Fruit fly (Drosophila melanogaster): ENCODE data around the gene Polr1E.

Gene Polr1E

DNA sequence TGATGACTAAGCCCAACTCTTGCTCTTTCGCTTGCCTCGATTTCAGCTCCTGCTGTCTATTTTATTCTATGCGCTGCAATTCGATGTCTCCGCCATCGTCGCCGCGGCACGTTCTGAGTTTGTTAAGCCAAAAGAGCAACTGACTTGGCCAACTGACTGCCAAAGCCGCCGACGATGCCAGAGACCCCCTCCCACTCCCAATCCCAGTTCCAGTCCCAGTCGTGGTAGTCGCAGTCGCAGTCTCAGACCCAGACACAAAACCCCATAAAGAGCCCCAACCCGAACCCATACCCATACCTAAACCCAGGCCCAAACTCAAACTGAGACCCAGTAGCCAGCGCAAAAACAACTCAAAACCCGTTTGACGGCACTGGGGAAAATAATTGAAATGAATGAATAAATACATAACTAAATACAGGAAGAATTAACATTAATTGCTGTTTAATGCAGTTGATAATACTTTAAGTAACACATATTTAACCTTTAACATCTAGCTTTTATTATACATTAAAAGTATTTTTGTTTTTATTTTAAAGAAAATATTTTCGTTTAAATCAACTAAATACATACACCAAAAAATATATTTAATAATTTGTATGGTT, 9.3 kb upstream of the Polr1E start (continued):
- TF ChIP-seq jing (GFP tag; optimal IDR thresholded peaks at IDR 0.05) (no peak), CG11093 (GFP tag; IDR thresholded peaks at IDR 0.05) (no peak), CG10565 (GFP tag; optimal IDR thresholded peaks at IDR 0.05) (no peak), br (optimal IDR thresholded peaks at IDR 0.05) (no peak), CG18262 (tag; optimal IDR thresholded peaks at IDR 0.05) (no peak), chn (GFP tag; optimal IDR thresholded peaks at IDR 0.05) (no peak), Abd-B (GFP tag; optimal IDR thresholded peaks at IDR 0.05) (peak; percentile 2), Hmr (GFP tag; optimal IDR thresholded peaks at IDR 0.05) (peak; percentile 23), pb (GFP tag; optimal IDR thresholded peaks at IDR 0.05) (no peak), CG11723 (GFP tag; optimal IDR thresholded peaks at IDR 0.05) (no peak), CG7839 (tag; optimal IDR thresholded peaks at IDR 0.05) (no peak), her (GFP tag; optimal IDR thresholded peaks at IDR 0.05) (no peak), CG3407 (GFP tag; optimal IDR thresholded peaks at IDR 0.05) (no peak), sna (GFP tag; IDR thresholded peaks at IDR 0.05; ENCODE audit: partially characterized antibody) (no peak), HLHmδ (GFP tag; optimal IDR thresholded peaks at IDR 0.05) (no peak), ind (GFP tag; optimal IDR thresholded peaks at IDR 0.05) (no peak), ranshi (GFP tag; IDR thresholded peaks at IDR 0.05) (no peak), Rx (GFP tag; IDR thresholded peaks at IDR 0.05) (no peak), CG1832 (GFP tag; optimal IDR thresholded peaks at IDR 0.05) (no peak), CG4707 (GFP tag; optimal IDR thresholded peaks at IDR 0.05) (no peak), danr (GFP tag; IDR thresholded peaks at IDR 0.05) (no peak), CG8281 (tag; optimal IDR thresholded peaks at IDR 0.05) (no peak), CG16815 (GFP tag; optimal IDR thresholded peaks at IDR 0.05) (peak; percentile 54), CG32532 (GFP tag; IDR thresholded peaks at IDR 0.05) (0 out of 2 replicates have a peak, but pooled peaks have one; percentile 15), YL-1 (GFP tag; optimal IDR thresholded peaks at IDR 0.05) (no peak), HLH3B (GFP tag; IDR thresholded peaks at IDR 0.05) (no peak), dmrt11E (tag; optimal IDR thresholded peaks at IDR 0.05) (no peak), grau (tag; optimal IDR thresholded peaks at IDR 0.05) (no peak), Med (GFP tag) (peak; percentile 79), wek (GFP tag; optimal IDR thresholded peaks at IDR 0.05) (no peak), zf30C (GFP tag; optimal IDR thresholded peaks at IDR 0.05) (no peak), Atf6 (GFP tag; IDR thresholded peaks at IDR 0.05) (0 out of 2 replicates have a peak, but pooled peaks have one; percentile 26), Stat92E (GFP tag; optimal IDR thresholded peaks at IDR 0.05) (no peak)

dm6 chr3R:18309910-18310309, 8.4 kb upstream of the Polr1E start:
- TF ChIP-seq sens (GFP tag), result peak; percentile 16
- TF ChIP-seq zen (tag; optimal IDR thresholded peaks at IDR 0.05), result peak; percentile 26
- TF ChIP-seq cg (GFP tag; optimal IDR thresholded peaks at IDR 0.05), result peak; percentile 22
- TF ChIP-seq sd (tag; optimal IDR thresholded peaks at IDR 0.05), result peak; percentile 75
- TF ChIP-seq CG9727 (GFP tag; optimal IDR thresholded peaks at IDR 0.05), result no peak
- TF ChIP-seq CG11695 (GFP tag; IDR thresholded peaks at IDR 0.05), result no peak
- peak; percentile 61 for TF ChIP-seq Med (GFP tag)

DNA sequence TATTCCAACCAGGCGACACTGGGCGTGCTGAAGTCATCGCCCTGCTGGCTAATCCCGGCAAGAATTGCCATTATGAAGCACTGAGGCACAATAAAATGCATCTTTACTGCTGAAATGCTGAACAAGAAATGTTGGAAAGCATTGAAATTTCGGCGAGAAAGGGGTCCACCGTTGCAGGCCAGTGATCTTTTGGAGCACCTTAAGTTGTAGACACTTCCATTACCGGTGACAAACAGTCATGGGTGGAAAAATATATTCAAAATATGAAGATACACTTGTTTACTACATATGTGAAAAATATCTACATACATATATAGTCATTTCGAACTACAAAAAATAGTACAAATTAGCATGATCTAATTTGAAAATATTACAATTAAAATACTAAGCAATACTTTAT, 1.2 kb upstream of the Polr1E start, which contains the start of gene CG7126:
Gene CG7126 (minus strand): TSS at position 101 of the 400 bp plus-strand sequence.
- no peak for TF ChIP-seq ap (GFP tag; IDR thresholded peaks at IDR 0.05)
- no peak for TF ChIP-seq inv (GFP tag; IDR thresholded peaks at IDR 0.05; ENCODE audit: partially characterized antibody)
- TF ChIP-seq tll (GFP tag; optimal IDR thresholded peaks at IDR 0.05), result no peak
- TF ChIP-seq pfk (GFP tag; optimal IDR thresholded peaks at IDR 0.05), result no peak
- no peak for TF ChIP-seq kay (GFP tag; optimal IDR thresholded peaks at IDR 0.05)
- TF ChIP-seq CG31441 (GFP tag; IDR thresholded peaks at IDR 0.05), result no peak
- TF ChIP-seq rib (GFP tag; IDR thresholded peaks at IDR 0.05), result no peak
- TF ChIP-seq mld (GFP tag; IDR thresholded peaks at IDR 0.05; ENCODE audit: partially characterized antibody), result no peak
- 0 out of 2 replicates have a peak, but pooled peaks have one; percentile 20 for TF ChIP-seq CG5953 (GFP tag; IDR thresholded peaks at IDR 0.05)
- TF ChIP-seq dmrt11E (tag; optimal IDR thresholded peaks at IDR 0.05), result no peak
- no peak for TF ChIP-seq CG17328 (GFP tag; IDR thresholded peaks at IDR 0.05)
- TF ChIP-seq ken (GFP tag; IDR thresholded peaks at IDR 0.05), result no peak
- no peak for TF ChIP-seq unpg (GFP tag; optimal IDR thresholded peaks at IDR 0.05)
